Fruit fly (Drosophila melanogaster) whole organism, prepupa: ENCODE results near the gene CG7724.

Experiments used
- CG16779 ChIP-seq: fragments of 200-800 bp; sonication (Bioruptor generic); optimal IDR thresholded peaks from 3 replicates; lab custom pipeline; 2017; ENCODE audit warnings: missing biosample characterization, mild to moderate bottlenecking, missing genetic modification characterization
- CG31627 ChIP-seq: fragments of 200-800 bp; sonication (Bioruptor generic); optimal IDR thresholded peaks from 3 replicates; lab custom pipeline; 2016; ENCODE audit warnings: missing biosample characterization, missing genetic modification characterization
- CG3919 ChIP-seq: fragments of 200-800 bp; sonication (Bioruptor generic); optimal IDR thresholded peaks from 3 replicates; lab custom pipeline; 2016; ENCODE audit warnings: missing biosample characterization, missing genetic modification characterization
- Ets96B ChIP-seq: fragments of 200-800 bp; optimal IDR thresholded peaks from 2 replicates; lab custom pipeline; 2019; ENCODE audit warnings: missing biosample characterization, mild to moderate bottlenecking, missing genetic modification characterization, moderate library complexity
- Smox ChIP-seq: fragments of 200-800 bp; sonication (Bioruptor generic); optimal IDR thresholded peaks from 3 replicates; lab custom pipeline; 2016; ENCODE audit warnings: missing biosample characterization, missing genetic modification characterization
- dac ChIP-seq: fragments of 200-800 bp; sonication (Bioruptor generic); optimal IDR thresholded peaks from 2 replicates; lab custom pipeline; 2017; ENCODE audit warnings: missing biosample characterization, mild to moderate bottlenecking, missing genetic modification characterization

DNA sequence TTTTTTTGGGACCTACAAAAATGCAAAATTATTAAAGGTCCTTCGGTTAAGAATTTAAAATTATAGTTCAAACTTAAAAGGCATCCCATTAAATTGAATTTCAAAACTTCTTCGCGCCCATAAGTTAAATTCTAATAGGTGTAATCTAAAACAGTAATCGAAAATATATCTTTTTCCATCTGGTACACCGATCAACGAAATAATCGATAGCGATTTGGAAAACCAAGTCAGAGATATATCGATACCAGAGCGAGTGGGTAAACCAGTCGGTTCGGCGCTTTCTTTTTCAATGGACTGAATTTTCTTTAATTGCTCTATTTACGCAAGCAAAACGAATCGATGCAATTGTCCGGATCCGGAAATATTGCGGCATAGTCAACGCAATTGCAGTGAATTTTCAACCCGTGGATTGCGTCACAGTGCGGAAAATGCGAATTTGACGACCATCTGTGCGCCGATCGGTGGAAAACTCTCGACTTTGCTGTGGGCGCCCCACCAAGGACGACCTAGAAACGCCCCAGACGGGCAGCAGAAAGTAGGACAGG, 31.2 kb upstream of the CG7724 start, which contains the start of gene Fit2:
- no peak for TF ChIP-seq CG3919 (GFP tag; lab: Kevin White, UChicago)
- TF ChIP-seq Ets96B: no peak
- TF ChIP-seq dac (GFP tag; lab: Kevin White, UChicago): no peak
- no peak for TF ChIP-seq CG16779 (tag; lab: Kevin White, UChicago)
- no peak for TF ChIP-seq Smox (GFP tag; lab: Kevin White, UChicago)
- TF ChIP-seq CG31627 (GFP tag; lab: Kevin White, UChicago): no peak
